Fruit fly (Drosophila melanogaster): Measurements from ENCODE around the gene Nrg.
A peak's percentile ranks its signal among the peaks of the same experiment; 100 is the strongest.

Gene Nrg

DNA sequence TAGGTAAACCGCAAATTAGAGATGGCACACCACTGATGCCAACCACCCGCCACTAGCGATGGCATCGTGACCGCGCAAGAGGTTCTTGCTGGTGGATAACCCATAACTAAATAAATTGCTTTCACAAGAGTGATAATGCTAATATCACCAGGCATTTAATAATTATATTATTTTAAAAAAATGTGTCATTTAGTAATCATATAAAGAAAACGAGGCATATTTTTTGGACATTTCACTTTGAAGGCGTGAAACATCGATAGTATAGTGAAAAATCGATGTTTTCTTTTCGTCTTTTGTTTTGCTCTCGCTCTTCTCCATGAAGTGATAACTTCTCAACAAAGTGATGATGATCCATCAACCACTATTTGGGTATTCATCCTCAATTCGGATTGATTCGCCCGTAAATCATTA, 41.6 kb downstream of the Nrg start, which contains the start of gene IntS4 (continued):
- TF ChIP-seq hb (GFP tag; IDR thresholded peaks at IDR 0.05; ENCODE audit: partially characterized antibody), result peak; percentile 87
- peak; percentile 55 for TF ChIP-seq Hsf (GFP tag; optimal IDR thresholded peaks at IDR 0.05)
- peak; percentile 52 for TF ChIP-seq Meics (GFP tag; optimal IDR thresholded peaks at IDR 0.05)
- peak; percentile 51; the same call in 1 of the 3 replicates for TF ChIP-seq ase (GFP tag; IDR thresholded peaks at IDR 0.05)
- TF ChIP-seq HLH4C (GFP tag; IDR thresholded peaks at IDR 0.05; ENCODE audit: partially characterized antibody), result peak; percentile 92
- no peak for TF ChIP-seq CG12769 (tag; optimal IDR thresholded peaks at IDR 0.05)
- TF ChIP-seq CG30020 (tag; optimal IDR thresholded peaks at IDR 0.05), result peak; percentile 63
- peak; percentile 39; the same call in 1 of the 2 replicates for TF ChIP-seq sisA (GFP tag; IDR thresholded peaks at IDR 0.05)
- TF ChIP-seq CG11696 (GFP tag; IDR thresholded peaks at IDR 0.05), result no peak
- TF ChIP-seq Dfd (GFP tag; optimal IDR thresholded peaks at IDR 0.05), result no peak
- TF ChIP-seq CG17361 (GFP tag; IDR thresholded peaks at IDR 0.05), result peak; percentile 64; the same call in 2 of the 3 replicates
- TF ChIP-seq usp (GFP tag; optimal IDR thresholded peaks at IDR 0.05), result no peak
- no peak for TF ChIP-seq odd (GFP tag; optimal IDR thresholded peaks at IDR 0.05)
- peak; percentile 76 for TF ChIP-seq ind (GFP tag; optimal IDR thresholded peaks at IDR 0.05)
- no peak for TF ChIP-seq h (optimal IDR thresholded peaks at IDR 0.05)
- TF ChIP-seq Oaz (GFP tag; IDR thresholded peaks at IDR 0.05), result no peak
- TF ChIP-seq CG8944 (GFP tag; optimal IDR thresholded peaks at IDR 0.05), result peak; percentile 12
- peak; percentile 44 for TF ChIP-seq CG18476 (GFP tag; optimal IDR thresholded peaks at IDR 0.05)
- peak; percentile 88 for TF ChIP-seq CG6791 (GFP tag; IDR thresholded peaks at IDR 0.05; ENCODE audit: partially characterized antibody)
- TF ChIP-seq Mad (GFP tag; optimal IDR thresholded peaks at IDR 0.05), result peak; percentile 46
- peak; percentile 91 for TF ChIP-seq Ets65A (GFP tag)
- TF ChIP-seq CG3847 (GFP tag; IDR thresholded peaks at IDR 0.05), result peak; percentile 59
- TF ChIP-seq CG9215 (GFP tag; IDR thresholded peaks at IDR 0.05), result no peak; the same call in 1 of the 2 replicates
- no peak for TF ChIP-seq ham (GFP tag; IDR thresholded peaks at IDR 0.05)
- no peak for TF ChIP-seq cato (GFP tag; optimal IDR thresholded peaks at IDR 0.05; ENCODE audit: borderline replicate concordance)
- TF ChIP-seq yki (optimal IDR thresholded peaks at IDR 0.05), result no peak
- peak; percentile 51 for TF ChIP-seq D19A (tag; optimal IDR thresholded peaks at IDR 0.05)
- no peak for TF ChIP-seq Dip2 (GFP tag; IDR thresholded peaks at IDR 0.05)
- no peak for TF ChIP-seq CG3163 (GFP tag; optimal IDR thresholded peaks at IDR 0.05)
- no peak for TF ChIP-seq schlank (tag; optimal IDR thresholded peaks at IDR 0.05)
- no peak for TF ChIP-seq CG15269 (tag; optimal IDR thresholded peaks at IDR 0.05)
- TF ChIP-seq Tbp (GFP tag; optimal IDR thresholded peaks at IDR 0.05), result no peak
- TF ChIP-seq sens-2 (GFP tag; IDR thresholded peaks at IDR 0.05), result no peak
- TF ChIP-seq repo (GFP tag; optimal IDR thresholded peaks at IDR 0.05), result no peak
- TF ChIP-seq dmrt99B (tag; optimal IDR thresholded peaks at IDR 0.05), result no peak
- TF ChIP-seq Gug (GFP tag; IDR thresholded peaks at IDR 0.05), result peak; percentile 84
- peak; percentile 90 for TF ChIP-seq Bgb (GFP tag; IDR thresholded peaks at IDR 0.05; ENCODE audit: partially characterized antibody)
- TF ChIP-seq Abd-B (GFP tag; optimal IDR thresholded peaks at IDR 0.05), result no peak
- TF ChIP-seq Dbx (GFP tag; IDR thresholded peaks at IDR 0.05), result peak; percentile 74
- no peak for TF ChIP-seq Side (GFP tag; optimal IDR thresholded peaks at IDR 0.05)
- TF ChIP-seq Neu2 (GFP tag; optimal IDR thresholded peaks at IDR 0.05; ENCODE audit: borderline replicate concordance), result no peak
- no peak for TF ChIP-seq CG3726 (GFP tag; IDR thresholded peaks at IDR 0.05)
- peak; percentile 59; the same call in 1 of the 2 replicates for TF ChIP-seq CG31441 (GFP tag; IDR thresholded peaks at IDR 0.05)
- TF ChIP-seq caup (GFP tag; optimal IDR thresholded peaks at IDR 0.05; ENCODE audit: severe bottlenecking), result no peak
- TF ChIP-seq tap (tag; optimal IDR thresholded peaks at IDR 0.05), result no peak
- TF ChIP-seq CG10147 (GFP tag; optimal IDR thresholded peaks at IDR 0.05), result peak; percentile 64
- peak; percentile 67 for TF ChIP-seq CG17186 (GFP tag; optimal IDR thresholded peaks at IDR 0.05)
- no peak for TF ChIP-seq CG10274 (GFP tag; optimal IDR thresholded peaks at IDR 0.05)
- peak; percentile 54 for TF ChIP-seq CG33557 (GFP tag; optimal IDR thresholded peaks at IDR 0.05)
- TF ChIP-seq dati (GFP tag; IDR thresholded peaks at IDR 0.05), result no peak
- no peak for TF ChIP-seq bcd (GFP tag; optimal IDR thresholded peaks at IDR 0.05)
- TF ChIP-seq eve (GFP tag; optimal IDR thresholded peaks at IDR 0.05), result no peak
- TF ChIP-seq bab2 (GFP tag; optimal IDR thresholded peaks at IDR 0.05), result peak; percentile 6
